Fruit fly (Drosophila melanogaster) whole organism, embryonic: ENCODE results near the gene PRL-1.

ENCODE experiments used
- Ada2b ChIP-seq: fragments of 200-800 bp; sonication (Bioruptor generic); IDR thresholded peaks from 2 replicates; pipeline ENCODE4 v1.3.6; 2022; ENCODE audit warnings: missing biosample characterization, missing genetic modification characterization
- B-H1 ChIP-seq: fragments of 200-800 bp; sonication (Bioruptor generic); IDR thresholded peaks from 3 replicates; pipeline ENCODE4 v1.3.6; 2022; ENCODE audit warnings: missing biosample characterization, missing genetic modification characterization
- CG10462 ChIP-seq: fragments of 200-800 bp; sonication (Bioruptor generic); optimal IDR thresholded peaks from 2 replicates; lab custom pipeline; 2016; ENCODE audit warnings: missing biosample characterization, missing genetic modification characterization
- CG11247 ChIP-seq: fragments of 200-800 bp; sonication (Bioruptor generic); IDR thresholded peaks from 2 replicates; pipeline ENCODE4 v1.3.6; 2022; ENCODE audit warnings: missing biosample characterization, missing genetic modification characterization
- CG11723 ChIP-seq: fragments of 200-800 bp; sonication (Bioruptor generic); optimal IDR thresholded peaks from 2 replicates; lab custom pipeline; 2017; ENCODE audit warnings: missing biosample characterization, mild to moderate bottlenecking, missing genetic modification characterization
- CG12071 ChIP-seq: fragments of 200-800 bp; sonication (Bioruptor generic); optimal IDR thresholded peaks from 3 replicates; lab custom pipeline; 2018; ENCODE audit warnings: missing biosample characterization, mild to moderate bottlenecking, missing genetic modification characterization
- CG12299 ChIP-seq: fragments of 200-800 bp; sonication (Bioruptor generic); optimal IDR thresholded peaks from 2 replicates; lab custom pipeline; 2018; ENCODE audit warnings: missing biosample characterization, mild to moderate bottlenecking, missing genetic modification characterization
- CG12391 ChIP-seq: fragments of 200-800 bp; sonication (Bioruptor generic); optimal IDR thresholded peaks from 3 replicates; lab custom pipeline; 2018; ENCODE audit warnings: missing biosample characterization, mild to moderate bottlenecking, missing genetic modification characterization, moderate library complexity
- CG13296 ChIP-seq: fragments of 200-800 bp; sonication (Bioruptor generic); optimal IDR thresholded peaks from 3 replicates; lab custom pipeline; 2018; ENCODE audit warnings: missing biosample characterization, mild to moderate bottlenecking, missing genetic modification characterization
- CG14667 ChIP-seq: fragments of 200-800 bp; sonication (Bioruptor generic); IDR thresholded peaks from 2 replicates; pipeline ENCODE4 v1.3.6; 2022; ENCODE audit warnings: missing biosample characterization, missing genetic modification characterization
- CG15269 ChIP-seq: fragments of 200-800 bp; sonication (Bioruptor generic); optimal IDR thresholded peaks from 2 replicates; lab custom pipeline; 2018; ENCODE audit warnings: missing biosample characterization, mild to moderate bottlenecking, missing genetic modification characterization, moderate library complexity
- CG16863 ChIP-seq: fragments of 200-800 bp; sonication (Bioruptor generic); optimal IDR thresholded peaks from 3 replicates; lab custom pipeline; 2016; ENCODE audit warnings: missing biosample characterization, missing genetic modification characterization
- CG18619 ChIP-seq: fragments of 200-800 bp; sonication (Bioruptor generic); optimal IDR thresholded peaks from 3 replicates; lab custom pipeline; 2017; ENCODE audit warnings: missing biosample characterization, mild to moderate bottlenecking, missing genetic modification characterization
- CG32772 ChIP-seq: fragments of 200-800 bp; sonication (Bioruptor generic); IDR thresholded peaks from 2 replicates; pipeline ENCODE4 v1.3.6; 2022; ENCODE audit warnings: missing biosample characterization, missing genetic modification characterization
- CG42726 ChIP-seq: fragments of 200-800 bp; sonication (Bioruptor generic); IDR thresholded peaks from 2 replicates; pipeline ENCODE4 v1.3.6; 2022; ENCODE audit warnings: missing biosample characterization, missing genetic modification characterization; ENCODE audit not compliant: partially characterized antibody
- CG4617 ChIP-seq: fragments of 200-800 bp; sonication (Bioruptor generic); optimal IDR thresholded peaks from 3 replicates; lab custom pipeline; 2016; ENCODE audit warnings: missing biosample characterization, missing genetic modification characterization, borderline replicate concordance
- CG4854 ChIP-seq: fragments of 200-800 bp; sonication (Bioruptor generic); optimal IDR thresholded peaks from 2 replicates; lab custom pipeline; 2016; ENCODE audit warnings: missing biosample characterization, missing genetic modification characterization, inconsistent platforms
- CG6791 ChIP-seq: fragments of 200-800 bp; sonication (Bioruptor generic); IDR thresholded peaks from 3 replicates; pipeline ENCODE4 v1.3.6; 2022; ENCODE audit warnings: missing biosample characterization, missing genetic modification characterization; ENCODE audit not compliant: partially characterized antibody
- CG6854 ChIP-seq: fragments of 200-800 bp; sonication (Bioruptor generic); optimal IDR thresholded peaks from 3 replicates; lab custom pipeline; 2017; ENCODE audit warnings: missing biosample characterization, mild to moderate bottlenecking, missing genetic modification characterization
- CG8478 ChIP-seq: fragments of >200 bp; optimal IDR thresholded peaks from 2 replicates; lab custom pipeline; 2018
- CG8924 ChIP-seq: fragments of 200-800 bp; optimal IDR thresholded peaks from 3 replicates; lab custom pipeline; 2019; ENCODE audit warnings: missing biosample characterization, mild to moderate bottlenecking, missing genetic modification characterization, moderate library complexity
- CG8944 ChIP-seq: fragments of 200-800 bp; sonication (Bioruptor generic); optimal IDR thresholded peaks from 3 replicates; lab custom pipeline; 2016; ENCODE audit warnings: missing biosample characterization, missing genetic modification characterization
- D19A ChIP-seq: fragments of 200-800 bp; optimal IDR thresholded peaks from 3 replicates; lab custom pipeline; 2019; ENCODE audit warnings: missing biosample characterization, mild to moderate bottlenecking, missing genetic modification characterization, moderate library complexity
- Dbx ChIP-seq: fragments of 200-800 bp; sonication (Bioruptor generic); IDR thresholded peaks from 3 replicates; pipeline ENCODE4 v1.3.6; 2022; ENCODE audit warnings: missing biosample characterization, missing genetic modification characterization
- Dp ChIP-seq: fragments of 200-800 bp; sonication (Bioruptor generic); optimal IDR thresholded peaks from 2 replicates; lab custom pipeline; 2018; ENCODE audit warnings: missing biosample characterization, mild to moderate bottlenecking, missing genetic modification characterization, moderate library complexity
- Dref ChIP-seq: fragments of 200-800 bp; sonication (Bioruptor generic); IDR thresholded peaks from 2 replicates; pipeline ENCODE4 v1.3.6; 2022; ENCODE audit warnings: missing biosample characterization, missing genetic modification characterization
- Eip74EF ChIP-seq, 2 experiments: fragments of 200-800 bp in 1 of 2; fragments of >200 bp in 1 of 2; sonication (Bioruptor generic) in 1 of 2; optimal IDR thresholded peaks; 2 replicates each; lab custom pipeline; 2017 to 2019; ENCODE audit warnings: missing biosample characterization in 2 of 2, missing genetic modification characterization in 2 of 2, mild to moderate bottlenecking in 1 of 2, moderate library complexity in 1 of 2
- Ets97D ChIP-seq: fragments of 200-800 bp; sonication (Bioruptor generic); optimal IDR thresholded peaks from 3 replicates; lab custom pipeline; 2016; ENCODE audit warnings: missing biosample characterization, missing genetic modification characterization
- Hmx ChIP-seq: fragments of 200-800 bp; sonication (Bioruptor generic); optimal IDR thresholded peaks from 2 replicates; lab custom pipeline; 2016; ENCODE audit warnings: missing biosample characterization, missing genetic modification characterization
- Oli ChIP-seq: fragments of 200-800 bp; sonication (Bioruptor generic); optimal IDR thresholded peaks from 2 replicates; lab custom pipeline; 2018; ENCODE audit warnings: missing biosample characterization, mild to moderate bottlenecking, missing genetic modification characterization, moderate library complexity
- Sox100B ChIP-seq: fragments of 200-800 bp; sonication (Bioruptor generic); optimal IDR thresholded peaks from 3 replicates; lab custom pipeline; 2018; ENCODE audit warnings: missing biosample characterization, mild to moderate bottlenecking, missing genetic modification characterization
- Tbp ChIP-seq: fragments of >200 bp; optimal IDR thresholded peaks from 2 replicates; lab custom pipeline; 2018; ENCODE audit warnings: missing biosample characterization, missing genetic modification characterization
- Xbp1 ChIP-seq: fragments of 200-800 bp; sonication (Bioruptor generic); optimal IDR thresholded peaks from 3 replicates; lab custom pipeline; 2016; ENCODE audit warnings: missing biosample characterization, mild to moderate bottlenecking, missing genetic modification characterization
- ara ChIP-seq: fragments of 200-800 bp; sonication (Bioruptor generic); IDR thresholded peaks from 2 replicates; pipeline ENCODE4 v1.3.6; 2022; ENCODE audit warnings: missing biosample characterization, missing genetic modification characterization
- az2 ChIP-seq: fragments of 200-800 bp; sonication (Bioruptor generic); optimal IDR thresholded peaks from 3 replicates; lab custom pipeline; 2016; ENCODE audit warnings: missing biosample characterization, missing genetic modification characterization
- cwo ChIP-seq: fragments of 200-800 bp; sonication (Bioruptor generic); optimal IDR thresholded peaks from 3 replicates; lab custom pipeline; 2017; ENCODE audit warnings: missing biosample characterization, missing genetic modification characterization, mild to moderate bottlenecking, moderate library complexity, missing genetic modification reagents
- dan ChIP-seq: fragments of 200-800 bp; sonication (Bioruptor generic); IDR thresholded peaks from 2 replicates; pipeline ENCODE4 v1.3.6; 2022; ENCODE audit warnings: missing biosample characterization, missing genetic modification characterization
- exex ChIP-seq: fragments of 200-800 bp; sonication (Bioruptor generic); optimal IDR thresholded peaks from 4 replicates; lab custom pipeline; 2018; ENCODE audit warnings: missing biosample characterization, mild to moderate bottlenecking, missing genetic modification characterization, moderate library complexity
- lilli ChIP-seq: fragments of 200-800 bp; sonication (Bioruptor generic); optimal IDR thresholded peaks from 3 replicates; lab custom pipeline; 2016; ENCODE audit warnings: missing biosample characterization, missing genetic modification characterization
- lov ChIP-seq, 2 experiments: fragments of 200-800 bp in 1 of 2; fragments of >200 bp in 1 of 2; sonication (Bioruptor generic) in 1 of 2; IDR thresholded peaks in 1 of 2; optimal IDR thresholded peaks in 1 of 2; 2 replicates in 1 of 2; 3 replicates in 1 of 2; pipeline versions ENCODE4 v1.3.6 to Lab custom; 2017 to 2022; ENCODE audit warnings: missing biosample characterization in 1 of 2, missing genetic modification characterization in 1 of 2
- nerfin-1 ChIP-seq: fragments of 200-800 bp; sonication (Bioruptor generic); optimal IDR thresholded peaks from 3 replicates; lab custom pipeline; 2019; ENCODE audit warnings: missing biosample characterization, mild to moderate bottlenecking, missing genetic modification characterization, moderate library complexity
- pho ChIP-seq: fragments of 200-800 bp; sonication (Bioruptor generic); optimal IDR thresholded peaks from 2 replicates; lab custom pipeline; 2016; ENCODE audit warnings: missing biosample characterization, missing genetic modification characterization
- pnt ChIP-seq: fragments of 200-800 bp; sonication (Bioruptor generic); optimal IDR thresholded peaks from 3 replicates; lab custom pipeline; 2016; ENCODE audit warnings: missing biosample characterization, missing genetic modification characterization
- sens-2 ChIP-seq: fragments of 200-800 bp; sonication (Bioruptor generic); IDR thresholded peaks from 2 replicates; pipeline ENCODE4 v1.3.6; 2022; ENCODE audit warnings: missing biosample characterization, missing genetic modification characterization
- tin ChIP-seq: fragments of 200-800 bp; sonication (Bioruptor generic); optimal IDR thresholded peaks from 3 replicates; lab custom pipeline; 2016; ENCODE audit warnings: missing biosample characterization, missing genetic modification characterization
- twi ChIP-seq: fragments of 200-800 bp; optimal IDR thresholded peaks from 2 replicates; lab custom pipeline; 2019; ENCODE audit warnings: missing biosample characterization, mild to moderate bottlenecking, missing genetic modification characterization, moderate library complexity
- unc-4 ChIP-seq: fragments of 200-800 bp; sonication (Bioruptor generic); IDR thresholded peaks from 2 replicates; pipeline ENCODE4 v1.3.6; 2022; ENCODE audit warnings: missing biosample characterization, missing genetic modification characterization; ENCODE audit not compliant: partially characterized antibody
- vvl ChIP-seq: fragments of 200-800 bp; sonication (Bioruptor generic); IDR thresholded peaks from 2 replicates; pipeline ENCODE4 v1.3.6; 2022; ENCODE audit warnings: missing biosample characterization, missing genetic modification characterization

PRL-1 gene

DNA sequence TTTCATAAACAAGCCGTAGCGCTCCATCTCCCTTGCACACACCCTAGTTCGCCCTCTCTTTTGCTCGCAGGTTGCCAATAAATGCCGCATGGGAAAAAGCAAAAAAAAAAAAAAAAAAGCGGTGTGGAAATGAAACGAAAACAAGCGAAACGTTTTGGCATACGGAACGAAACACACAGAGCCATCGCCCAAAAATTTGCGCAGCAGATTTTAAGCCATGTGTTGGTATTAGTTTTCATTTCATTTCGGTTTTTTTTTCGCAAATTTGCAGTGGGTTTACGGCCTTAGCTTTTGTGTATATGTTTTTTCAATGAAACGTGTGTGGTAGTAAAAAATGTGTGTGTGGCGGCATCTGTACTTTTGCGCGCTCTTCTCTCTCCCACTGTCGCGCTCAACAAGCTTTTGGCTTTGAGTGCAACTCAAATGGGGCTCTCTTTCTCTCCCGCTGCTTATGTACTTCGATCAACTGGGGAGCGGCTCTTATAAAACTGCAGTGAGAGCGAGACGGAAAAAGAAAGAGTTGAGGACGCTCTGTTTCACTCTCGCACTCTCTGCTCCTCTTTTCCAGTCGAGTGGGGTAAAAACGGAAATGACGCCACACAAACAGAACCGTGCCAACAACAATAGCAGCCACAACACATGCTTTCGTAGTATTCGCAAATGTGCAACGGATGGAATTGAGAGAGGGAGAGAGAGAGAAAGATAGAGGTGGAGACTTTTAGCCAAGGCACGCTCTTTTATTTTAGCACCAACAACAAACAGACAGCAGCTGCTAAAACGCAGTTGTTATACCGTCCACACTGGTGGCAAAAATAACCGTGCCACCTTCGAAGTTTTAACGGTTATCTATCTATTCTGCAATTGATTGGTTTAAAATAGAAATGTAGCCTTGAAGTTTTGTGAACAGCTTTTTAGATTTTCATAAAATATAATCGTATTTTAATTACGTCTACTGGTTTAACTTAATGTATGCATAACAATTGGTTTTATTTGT, 27.2 kb upstream of the PRL-1 start (continued):
- peak; percentile 74 for TF ChIP-seq Ets97D (GFP tag; lab: Kevin White, UChicago)
- no peak for TF ChIP-seq az2 (GFP tag; lab: Kevin White, UChicago)
- no peak for TF ChIP-seq dan (GFP tag; lab: Robert Waterston, UW)
- TF ChIP-seq CG12391 (tag; lab: Kevin White, UChicago) = peak; percentile 56
- peak; percentile 75 for TF ChIP-seq nerfin-1 (tag; lab: Kevin White, UChicago)
- no peak for TF ChIP-seq CG6791
- peak; percentile 36 for TF ChIP-seq Xbp1 (GFP tag; lab: Kevin White, UChicago)
- TF ChIP-seq Ada2b (GFP tag; lab: Robert Waterston, UW) = no peak
- no peak for TF ChIP-seq Dbx (GFP tag; lab: Robert Waterston, UW)
- peak; percentile 8 for TF ChIP-seq Hmx (GFP tag; lab: Kevin White, UChicago)
- TF ChIP-seq CG6854 = peak; percentile 30
- peak; percentile 2 for TF ChIP-seq CG10462 (GFP tag; lab: Kevin White, UChicago)
- TF ChIP-seq ara (GFP tag; lab: Robert Waterston, UW) = no peak
- peak; percentile 36 for TF ChIP-seq CG8924 (tag; lab: Kevin White, UChicago)
- TF ChIP-seq CG32772 = no peak
- peak; percentile 64 for TF ChIP-seq pho (GFP tag; lab: Kevin White, UChicago)
- TF ChIP-seq CG4617 (GFP tag; lab: Kevin White, UChicago) = no peak
- peak; percentile 77 for TF ChIP-seq CG15269 (tag; lab: Kevin White, UChicago)
- TF ChIP-seq CG12071 (GFP tag; lab: Kevin White, UChicago) = peak; percentile 66
- TF ChIP-seq CG18619 (GFP tag; lab: Kevin White, UChicago) = peak; percentile 23
- no peak for TF ChIP-seq CG14667
- TF ChIP-seq CG11247 (GFP tag; lab: Robert Waterston, UW) = no peak
- no peak for TF ChIP-seq Dp (GFP tag; lab: Kevin White, UChicago)
- peak; percentile 4 for TF ChIP-seq twi
- TF ChIP-seq CG16863 (GFP tag; lab: Kevin White, UChicago) = peak; percentile 5
- peak in 1 of 2 experiments; percentile 29 for TF ChIP-seq Eip74EF (GFP tag; optimal IDR thresholded peaks at IDR 0.05; lab: Kevin White, UChicago)
- TF ChIP-seq pnt (GFP tag; lab: Kevin White, UChicago) = no peak
- peak; percentile 25 for TF ChIP-seq Sox100B
- no peak for TF ChIP-seq Dref (GFP tag; lab: Robert Waterston, UW)
- TF ChIP-seq B-H1 (GFP tag; lab: Robert Waterston, UW) = no peak
- TF ChIP-seq cwo = peak; percentile 72
- no peak for TF ChIP-seq CG12299 (tag; lab: Kevin White, UChicago)
- no peak for TF ChIP-seq lov (optimal IDR thresholded peaks at IDR 0.05; lab: Kevin White, UChicago)
- no peak for TF ChIP-seq lov (GFP tag; IDR thresholded peaks at IDR 0.05; lab: Robert Waterston, UW)
- TF ChIP-seq D19A = no peak
- TF ChIP-seq CG13296 = peak; percentile 53
- peak; percentile 36 for TF ChIP-seq CG4854 (GFP tag; lab: Kevin White, UChicago)
- TF ChIP-seq exex (tag; lab: Kevin White, UChicago) = peak; percentile 51
- TF ChIP-seq CG8478 (lab: Kevin White, UChicago) = peak; percentile 74
- no peak for TF ChIP-seq CG11723 (GFP tag; lab: Kevin White, UChicago)
- no peak for TF ChIP-seq CG8944 (GFP tag; lab: Kevin White, UChicago)
- no peak for TF ChIP-seq sens-2 (GFP tag; lab: Robert Waterston, UW)
- no peak for TF ChIP-seq unc-4 (GFP tag; lab: Robert Waterston, UW)
- TF ChIP-seq CG42726 (GFP tag; lab: Robert Waterston, UW) = no peak
- peak; percentile 64 for TF ChIP-seq lilli
- peak; percentile 56 for TF ChIP-seq Oli
- no peak for TF ChIP-seq tin (GFP tag; lab: Kevin White, UChicago)
- no peak for TF ChIP-seq vvl (GFP tag; lab: Robert Waterston, UW)
- TF ChIP-seq Tbp (GFP tag; lab: Kevin White, UChicago) = no peak
